Worm (Caenorhabditis elegans): ENCODE data around the gene rsp-8.
"Not testable (repeated sequence)": the region's sequence is repeated elsewhere in the genome, so short reads cannot be mapped to it uniquely, and the experiment has no call there.

The rsp-8 gene

ce11 chrIII:11792295-11793256 is 33.6 kb upstream of the rsp-8 start, which contains the start of gene C24H11.2 (continued):
- 0 out of 2 replicates have a peak, but pooled peaks have one; percentile 25 for TF ChIP-seq egrh-3 (GFP tag; IDR thresholded peaks at IDR 0.05)
- peak; percentile 69 for TF ChIP-seq ztf-26 (tag; optimal IDR thresholded peaks at IDR 0.05)
- TF ChIP-seq mel-28 (tag; optimal IDR thresholded peaks at IDR 0.05; ENCODE audit: borderline replicate concordance) = peak; percentile 59
- TF ChIP-seq nhr-90 (tag; optimal IDR thresholded peaks at IDR 0.05) = peak; percentile 64
- TF ChIP-seq hmg-1.2 (GFP tag; IDR thresholded peaks at IDR 0.05) = peak; percentile 74
- TF ChIP-seq nhr-27 (tag; optimal IDR thresholded peaks at IDR 0.05) = peak; percentile 79
- TF ChIP-seq cebp-2 (GFP tag; IDR thresholded peaks at IDR 0.05) = peak; percentile 68; the same call in 1 of the 2 replicates
- TF ChIP-seq egl-44 (GFP tag; IDR thresholded peaks at IDR 0.05) = peak; percentile 82; the same call in 1 of the 2 replicates
- TF ChIP-seq B0261.1 (tag; optimal IDR thresholded peaks at IDR 0.05) = peak; percentile 80
- peak; percentile 80 for TF ChIP-seq dox-1 (GFP tag; IDR thresholded peaks at IDR 0.05)
- TF ChIP-seq ccch-3 (GFP tag; optimal IDR thresholded peaks at IDR 0.05) = peak; percentile 42
- 0 out of 2 replicates have a peak, but pooled peaks have one; percentile 17 for TF ChIP-seq bed-2 (GFP tag; IDR thresholded peaks at IDR 0.05)
- peak; percentile 52 for TF ChIP-seq snpc-3.4 (tag; optimal IDR thresholded peaks at IDR 0.05)
- peak; percentile 56 for TF ChIP-seq K12H6.12 (tag; optimal IDR thresholded peaks at IDR 0.05)
- TF ChIP-seq lin-54 (GFP tag; optimal IDR thresholded peaks at IDR 0.05) = peak; percentile 51
- peak; percentile 22 for TF ChIP-seq snpc-1.3 (tag; optimal IDR thresholded peaks at IDR 0.05; ENCODE audit: insufficient read depth)
- TF ChIP-seq rcor-1 (GFP tag; IDR thresholded peaks at IDR 0.05) = peak; percentile 61; the same call in 1 of the 2 replicates
- peak; percentile 68 for TF ChIP-seq ztf-22 (GFP tag; optimal IDR thresholded peaks at IDR 0.05)
- peak; percentile 31 for TF ChIP-seq F22D6.2 (tag; optimal IDR thresholded peaks at IDR 0.05)
- TF ChIP-seq zim-3 (tag; optimal IDR thresholded peaks at IDR 0.05) = peak; percentile 80
- TF ChIP-seq atf-7 (tag; optimal IDR thresholded peaks at IDR 0.05) = peak; percentile 53
- TF ChIP-seq nhr-179 (tag; optimal IDR thresholded peaks at IDR 0.05) = peak; percentile 23
- TF ChIP-seq B0035.1 (tag; optimal IDR thresholded peaks at IDR 0.05) = peak; percentile 53
- TF ChIP-seq T07F8.4 (tag; optimal IDR thresholded peaks at IDR 0.05) = peak; percentile 28
- TF ChIP-seq ceh-100 (GFP tag; IDR thresholded peaks at IDR 0.05) = peak; percentile 34; the same call in 1 of the 2 replicates
- TF ChIP-seq ztf-18 (tag; optimal IDR thresholded peaks at IDR 0.05) = peak; percentile 51
- TF ChIP-seq madf-3 (GFP tag; IDR thresholded peaks at IDR 0.05) = 0 out of 2 replicates have a peak, but pooled peaks have one; percentile 18
- TF ChIP-seq ama-1 (optimal IDR thresholded peaks at IDR 0.05) = not testable (repeated sequence)
- peak in 1 of 2 experiments; percentile 60 for TF ChIP-seq ama-1 (GFP tag; optimal IDR thresholded peaks at IDR 0.05)
- TF ChIP-seq madf-6 (GFP tag; IDR thresholded peaks at IDR 0.05) = 0 out of 2 replicates have a peak, but pooled peaks have one; percentile 25
- TF ChIP-seq athp-1 (tag; optimal IDR thresholded peaks at IDR 0.05) = peak; percentile 71
- TF ChIP-seq mcd-1 (GFP tag; IDR thresholded peaks at IDR 0.05) = peak; percentile 71
- TF ChIP-seq sptf-2 (GFP tag; optimal IDR thresholded peaks at IDR 0.05) = peak; percentile 85
- TF ChIP-seq tbp1 (GFP tag; optimal IDR thresholded peaks at IDR 0.05) = peak; percentile 94
- TF ChIP-seq die-1 (tag; optimal IDR thresholded peaks at IDR 0.05) = peak; percentile 66
- peak; percentile 85 for TF ChIP-seq Y56A3A.18 (GFP tag; IDR thresholded peaks at IDR 0.05)
- peak in 1 of 3 experiments; percentile 35 for TF ChIP-seq lin-35 (GFP tag; optimal IDR thresholded peaks at IDR 0.05)

- TF ChIP-seq cebp-2 (GFP tag; IDR thresholded peaks at IDR 0.05) (no peak), snpc-3.4 (tag; optimal IDR thresholded peaks at IDR 0.05) (no peak), hrde-1 (tag; optimal IDR thresholded peaks at IDR 0.05; ENCODE audit: borderline replicate concordance) (no peak), nhr-120 (GFP tag; IDR thresholded peaks at IDR 0.05) (no peak), ceh-40 (GFP tag; IDR thresholded peaks at IDR 0.05) (no peak), dpff-1 (tag; optimal IDR thresholded peaks at IDR 0.05) (no peak), tbp1 (GFP tag; optimal IDR thresholded peaks at IDR 0.05) (no peak), F23B12.7 (tag; optimal IDR thresholded peaks at IDR 0.05; ENCODE audit: insufficient read depth) (no peak), zfh-2 (GFP tag; conservative IDR thresholded peaks at IDR 0.05) (peak; percentile 80), rpc-1 (optimal IDR thresholded peaks at IDR 0.05) (no peak), rpc-1 (tag; optimal IDR thresholded peaks at IDR 0.05) (no peak), pha-4 (tag; optimal IDR thresholded peaks at IDR 0.05) (no peak), ztf-6 (GFP tag; IDR thresholded peaks at IDR 0.05) (no peak), egrh-3 (GFP tag; IDR thresholded peaks at IDR 0.05) (peak; percentile 28; the same call in 1 of the 2 replicates)
Observed at ce11 chrIII:11794389-11794788, 31.8 kb upstream of the rsp-8 start.

All from whole organism, young adult.